Worm (Caenorhabditis elegans): ENCODE data around the gene F10G2.1.

ce11 chrV:7297263-7297662, 35.1 kb upstream of the F10G2.1 start, which contains the start of gene srj-32:
- TF ChIP-seq tab-1 (GFP tag; IDR thresholded peaks at IDR 0.05) = no peak
- no peak for TF ChIP-seq cog-1 (tag; optimal IDR thresholded peaks at IDR 0.05)
- TF ChIP-seq T22C8.4 (GFP tag; IDR thresholded peaks at IDR 0.05) = no peak
- TF ChIP-seq klf-2 (GFP tag; conservative IDR thresholded peaks at IDR 0.05) = no peak

Measured in whole organism, midembryonic.